Fruit fly (Drosophila melanogaster) whole organism, embryonic: Measurements from ENCODE around the gene Tcs6.

Experiments
- CG10209 ChIP-seq: fragments of 200-800 bp; sonication (Bioruptor generic); optimal IDR thresholded peaks from 3 replicates; lab custom pipeline; 2017; ENCODE audit warnings: missing biosample characterization, mild to moderate bottlenecking, missing genetic modification characterization, missing genetic modification reagents
- CG3838 ChIP-seq: fragments of 200-800 bp; sonication (Bioruptor generic); optimal IDR thresholded peaks from 3 replicates; lab custom pipeline; 2016; ENCODE audit warnings: missing biosample characterization, missing genetic modification characterization
- CG5245 ChIP-seq: fragments of 200-800 bp; sonication (Bioruptor generic); optimal IDR thresholded peaks from 3 replicates; lab custom pipeline; 2016; ENCODE audit warnings: missing biosample characterization, missing genetic modification characterization
- CG7372 ChIP-seq: fragments of 200-800 bp; sonication (Bioruptor generic); IDR thresholded peaks from 2 replicates; pipeline ENCODE4 v1.3.6; 2022; ENCODE audit warnings: missing biosample characterization, missing genetic modification characterization
- Dad ChIP-seq: fragments of 200-800 bp; sonication (Bioruptor generic); optimal IDR thresholded peaks from 3 replicates; lab custom pipeline; 2016; ENCODE audit warnings: missing biosample characterization, missing genetic modification characterization
- Dek ChIP-seq: fragments of 200-800 bp; sonication (Bioruptor generic); optimal IDR thresholded peaks from 3 replicates; lab custom pipeline; 2019; ENCODE audit warnings: missing biosample characterization, mild to moderate bottlenecking, missing genetic modification characterization, moderate library complexity
- bab2 ChIP-seq: fragments of 200-800 bp; sonication (Bioruptor generic); optimal IDR thresholded peaks from 2 replicates; lab custom pipeline; 2016; ENCODE audit warnings: missing biosample characterization, missing genetic modification characterization
- bbx ChIP-seq: fragments of 200-800 bp; sonication (Bioruptor generic); IDR thresholded peaks from 2 replicates; pipeline ENCODE4 v1.3.6; 2022; ENCODE audit warnings: missing biosample characterization, missing genetic modification characterization; ENCODE audit not compliant: partially characterized antibody
- da ChIP-seq: fragments of 200-800 bp; sonication (Bioruptor generic); optimal IDR thresholded peaks from 2 replicates; lab custom pipeline; 2016; ENCODE audit warnings: missing biosample characterization, missing genetic modification characterization
- danr ChIP-seq: fragments of 200-800 bp; sonication (Bioruptor generic); IDR thresholded peaks from 2 replicates; pipeline ENCODE4 v1.3.6; 2022; ENCODE audit warnings: missing biosample characterization, missing genetic modification characterization
- fru ChIP-seq: fragments of >200 bp; optimal IDR thresholded peaks from 2 replicates; lab custom pipeline; 2017
- unc-4 ChIP-seq: fragments of 200-800 bp; sonication (Bioruptor generic); IDR thresholded peaks from 2 replicates; pipeline ENCODE4 v1.3.6; 2022; ENCODE audit warnings: missing biosample characterization, missing genetic modification characterization; ENCODE audit not compliant: partially characterized antibody
- vfl ChIP-seq: fragments of 200-800 bp; sonication (Bioruptor generic); optimal IDR thresholded peaks from 2 replicates; lab custom pipeline; 2016; ENCODE audit warnings: missing biosample characterization, missing genetic modification characterization

DNA sequence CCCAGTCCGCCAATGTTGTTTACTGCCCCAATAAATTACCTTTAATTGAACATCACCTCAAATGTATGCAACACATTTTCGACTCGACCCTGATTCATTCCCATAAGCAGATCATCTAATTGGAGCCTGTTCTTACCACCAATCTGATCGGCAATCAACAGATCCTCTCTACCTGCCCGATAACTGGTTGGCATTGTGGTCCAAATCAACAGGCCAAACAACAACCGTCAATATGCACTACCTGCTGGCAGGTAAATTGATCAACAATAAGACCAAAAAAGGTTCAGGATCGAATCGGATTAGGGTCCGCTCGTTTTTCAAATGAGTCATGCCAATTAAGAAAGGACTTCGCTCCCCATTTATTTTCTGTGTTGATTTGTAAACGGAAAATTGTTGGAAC, 34.8 kb downstream of the Tcs6 start:
- TF ChIP-seq CG10209 = no peak
- peak; percentile 10 for TF ChIP-seq vfl
- no peak for TF ChIP-seq bbx (GFP tag; lab: Robert Waterston, UW)
- TF ChIP-seq unc-4 (GFP tag; lab: Robert Waterston, UW) = no peak
- no peak for TF ChIP-seq CG3838 (GFP tag; lab: Kevin White, UChicago)
- no peak for TF ChIP-seq bab2 (GFP tag; lab: Kevin White, UChicago)
- TF ChIP-seq da (GFP tag; lab: Kevin White, UChicago) = no peak
- TF ChIP-seq CG7372 (GFP tag; lab: Robert Waterston, UW) = no peak
- no peak for TF ChIP-seq Dek
- no peak for TF ChIP-seq danr
- no peak for TF ChIP-seq fru (lab: Kevin White, UChicago)
- no peak for TF ChIP-seq CG5245 (GFP tag; lab: Kevin White, UChicago)
- no peak for TF ChIP-seq Dad (GFP tag; lab: Kevin White, UChicago)
